Worm (Caenorhabditis elegans): ENCODE data around the gene spp-16.

spp-16 gene

ce11 chrV:10942161-10942560 lies 41.1 kb upstream of the spp-16 start, which contains the start of gene zip-9:
Gene zip-9, plus strand, starts transcription at chrV:10942461.
- TF ChIP-seq alr-1 (tag; optimal IDR thresholded peaks at IDR 0.05) (no peak), unc-39 (tag; optimal IDR thresholded peaks at IDR 0.05) (no peak)

ce11 chrV:10941150-10941549 lies 40.0 kb upstream of the spp-16 start, which contains the start of gene F17C11.26:
Gene F17C11.26, plus strand, starts transcription at chrV:10941450.
- TF ChIP-seq sma-3 (GFP tag; optimal IDR thresholded peaks at IDR 0.05): no peak

- TF ChIP-seq ama-1 (optimal IDR thresholded peaks at IDR 0.05) (peak; percentile 34), egl-27 (tag; optimal IDR thresholded peaks at IDR 0.05) (peak; percentile 75), nhr-129 (tag; optimal IDR thresholded peaks at IDR 0.05) (peak; percentile 100), nhr-11 (tag; optimal IDR thresholded peaks at IDR 0.05) (no peak), mbf-1 (tag; optimal IDR thresholded peaks at IDR 0.05) (no peak), crh-2 (tag; optimal IDR thresholded peaks at IDR 0.05) (peak; percentile 81), nhr-77 (tag; optimal IDR thresholded peaks at IDR 0.05) (no peak), unc-62 (GFP tag; optimal IDR thresholded peaks at IDR 0.05) (no peak), dmd-4 (tag; optimal IDR thresholded peaks at IDR 0.05) (no peak), zag-1 (tag; optimal IDR thresholded peaks at IDR 0.05) (peak; percentile 27), elt-3 (tag; optimal IDR thresholded peaks at IDR 0.05) (no peak), nhr-21 (tag; optimal IDR thresholded peaks at IDR 0.05) (peak; percentile 56), lin-11 (tag; optimal IDR thresholded peaks at IDR 0.05) (no peak), nhr-6 (tag; optimal IDR thresholded peaks at IDR 0.05) (no peak), ztf-11 (tag; optimal IDR thresholded peaks at IDR 0.05) (no peak), ZK546.5 (tag; optimal IDR thresholded peaks at IDR 0.05) (no peak), nhr-237 (tag; optimal IDR thresholded peaks at IDR 0.05) (no peak), F13H6.1 (tag; optimal IDR thresholded peaks at IDR 0.05) (peak; percentile 77), mab-5 (tag; optimal IDR thresholded peaks at IDR 0.05) (no peak), ceh-82 (tag; optimal IDR thresholded peaks at IDR 0.05) (no peak), C34F6.9 (tag; optimal IDR thresholded peaks at IDR 0.05) (peak; percentile 75), unc-39 (tag; optimal IDR thresholded peaks at IDR 0.05) (no peak), mdl-1 (tag; optimal IDR thresholded peaks at IDR 0.05) (peak in 1 of 2 experiments; percentile 24), ztf-4 (tag; optimal IDR thresholded peaks at IDR 0.05) (peak; percentile 48), ztf-1 (GFP tag; conservative IDR thresholded peaks at IDR 0.05) (no peak), peb-1 (tag; optimal IDR thresholded peaks at IDR 0.05) (no peak), lsy-2 (tag; optimal IDR thresholded peaks at IDR 0.05) (peak in 1 of 2 experiments; percentile 65), nhr-10 (tag; optimal IDR thresholded peaks at IDR 0.05) (no peak), lin-13 (GFP tag; optimal IDR thresholded peaks at IDR 0.05) (peak; percentile 39), Y55F3AM.14 (GFP tag; optimal IDR thresholded peaks at IDR 0.05) (peak; percentile 77), sem-4 (tag; optimal IDR thresholded peaks at IDR 0.05) (no peak), sma-9 (GFP tag; optimal IDR thresholded peaks at IDR 0.05) (peak; percentile 67), sma-9 (tag; optimal IDR thresholded peaks at IDR 0.05) (no peak), unc-55 (GFP tag; optimal IDR thresholded peaks at IDR 0.05) (peak; percentile 59), sma-3 (GFP tag; optimal IDR thresholded peaks at IDR 0.05) (peak; percentile 72), nhr-12 (tag; optimal IDR thresholded peaks at IDR 0.05) (no peak), lin-39 (tag; optimal IDR thresholded peaks at IDR 0.05) (no peak), fos-1 (tag; optimal IDR thresholded peaks at IDR 0.05) (peak; percentile 74), nhr-23 (tag; optimal IDR thresholded peaks at IDR 0.05) (no peak), aly-2 (tag; optimal IDR thresholded peaks at IDR 0.05) (no peak), R02D3.7 (tag; optimal IDR thresholded peaks at IDR 0.05) (no peak), snpc-4 (tag; optimal IDR thresholded peaks at IDR 0.05) (no peak), gmeb-1 (tag; optimal IDR thresholded peaks at IDR 0.05) (peak; percentile 62), blmp-1 (tag; optimal IDR thresholded peaks at IDR 0.05; ENCODE audit: insufficient read depth) (peak; percentile 71), nhr-25 (tag; optimal IDR thresholded peaks at IDR 0.05) (peak; percentile 45), ceh-16 (tag; optimal IDR thresholded peaks at IDR 0.05) (no peak), skn-1 (tag; optimal IDR thresholded peaks at IDR 0.05) (peak; percentile 75), elt-1 (tag; optimal IDR thresholded peaks at IDR 0.05) (no peak), alr-1 (tag; optimal IDR thresholded peaks at IDR 0.05) (no peak)
These were observed 39.5 kb upstream of the spp-16 start for ce11 chrV:10940571-10940991.
